Fruit fly (Drosophila melanogaster): Measurements from ENCODE around the gene CCT1.

Gene CCT1

dm6 chr3R:22524344-22525072 lies 33.3 kb upstream of the CCT1 start (continued):
- TF ChIP-seq Xrp1 (GFP tag; IDR thresholded peaks at IDR 0.05) (peak; percentile 43), CG1529 (GFP tag; optimal IDR thresholded peaks at IDR 0.05) (peak; percentile 65), Hr51 (GFP tag; optimal IDR thresholded peaks at IDR 0.05) (peak; percentile 25 to 28), MTF-1 (GFP tag; optimal IDR thresholded peaks at IDR 0.05; ENCODE audit: borderline replicate concordance) (peak; percentile 81), so (GFP tag; IDR thresholded peaks at IDR 0.05) (peak; percentile 69; the same call in 2 of the 3 replicates), CG10267 (tag; optimal IDR thresholded peaks at IDR 0.05) (no peak), Mad (GFP tag; optimal IDR thresholded peaks at IDR 0.05) (peak; percentile 34), CG10321 (GFP tag; IDR thresholded peaks at IDR 0.05) (0 out of 2 replicates have a peak, but pooled peaks have one; percentile 21), E2f2 (GFP tag; IDR thresholded peaks at IDR 0.05) (peak; percentile 40; the same call in 1 of the 2 replicates), CG12659 (GFP tag; optimal IDR thresholded peaks at IDR 0.05) (peak; percentile 56), slbo (GFP tag; IDR thresholded peaks at IDR 0.05) (peak; percentile 29), seq (GFP tag; IDR thresholded peaks at IDR 0.05) (peak; percentile 82), CG4360 (GFP tag; IDR thresholded peaks at IDR 0.05) (peak; percentile 40; the same call in 1 of the 2 replicates), CG8924 (tag; optimal IDR thresholded peaks at IDR 0.05) (peak; percentile 33), C15 (GFP tag; IDR thresholded peaks at IDR 0.05) (no peak), cato (GFP tag; optimal IDR thresholded peaks at IDR 0.05; ENCODE audit: borderline replicate concordance) (peak; percentile 58), CrebB (tag; optimal IDR thresholded peaks at IDR 0.05) (peak; percentile 86), row (GFP tag; IDR thresholded peaks at IDR 0.05) (no peak), nau (GFP tag; optimal IDR thresholded peaks at IDR 0.05) (peak; percentile 84), Dp (GFP tag; optimal IDR thresholded peaks at IDR 0.05) (no peak), CG30403 (GFP tag; optimal IDR thresholded peaks at IDR 0.05) (peak; percentile 21), Dref (GFP tag; IDR thresholded peaks at IDR 0.05) (no peak), pho (GFP tag; optimal IDR thresholded peaks at IDR 0.05) (peak; percentile 27), CG5180 (GFP tag; optimal IDR thresholded peaks at IDR 0.05) (peak; percentile 79), Scr (GFP tag; IDR thresholded peaks at IDR 0.05; ENCODE audit: partially characterized antibody) (no peak), H2.0 (GFP tag; IDR thresholded peaks at IDR 0.05) (0 out of 2 replicates have a peak, but pooled peaks have one; percentile 17), CG10654 (GFP tag; optimal IDR thresholded peaks at IDR 0.05) (peak; percentile 35), CG1647 (GFP tag; optimal IDR thresholded peaks at IDR 0.05) (peak; percentile 66), CG2712 (tag; optimal IDR thresholded peaks at IDR 0.05) (peak; percentile 38), CG10147 (GFP tag; optimal IDR thresholded peaks at IDR 0.05) (peak; percentile 19), CG15514 (GFP tag; optimal IDR thresholded peaks at IDR 0.05) (peak; percentile 56), tap (tag; optimal IDR thresholded peaks at IDR 0.05) (peak; percentile 41), Trl (optimal IDR thresholded peaks at IDR 0.05) (no peak), Trl (GFP tag; optimal IDR thresholded peaks at IDR 0.05) (peak; percentile 62), ems (GFP tag; optimal IDR thresholded peaks at IDR 0.05) (peak; percentile 10), Hr3 (GFP tag; optimal IDR thresholded peaks at IDR 0.05) (no peak), her (GFP tag; optimal IDR thresholded peaks at IDR 0.05) (peak; percentile 53), CG17186 (GFP tag; optimal IDR thresholded peaks at IDR 0.05) (peak; percentile 0), CG11504 (tag; optimal IDR thresholded peaks at IDR 0.05) (peak; percentile 43), CG2202 (tag; optimal IDR thresholded peaks at IDR 0.05) (peak; percentile 74), CG4707 (GFP tag; optimal IDR thresholded peaks at IDR 0.05) (peak; percentile 75), CG1024 (GFP tag; IDR thresholded peaks at IDR 0.05) (peak; percentile 61; the same call in 1 of the 2 replicates), ATbp (GFP tag; optimal IDR thresholded peaks at IDR 0.05) (peak; percentile 95), CG31365 (tag; optimal IDR thresholded peaks at IDR 0.05) (peak; percentile 60), CG8765 (GFP tag; IDR thresholded peaks at IDR 0.05) (no peak), CG6254 (GFP tag; optimal IDR thresholded peaks at IDR 0.05) (peak; percentile 53), CG12219 (GFP tag; optimal IDR thresholded peaks at IDR 0.05) (peak; percentile 64), Dad (GFP tag; optimal IDR thresholded peaks at IDR 0.05) (peak; percentile 38), slp2 (GFP tag; optimal IDR thresholded peaks at IDR 0.05) (peak; percentile 41)
